Worm (Caenorhabditis elegans) whole organism, dauer: ENCODE results near the gene col-118.

Experiments used
- unc-62 ChIP-seq: sonication (generic microtip); optimal IDR thresholded peaks from 2 replicates; lab custom pipeline; 2017; ENCODE audit warnings: missing biosample characterization, missing genetic modification reagents, missing genetic modification characterization

The col-118 gene

DNA sequence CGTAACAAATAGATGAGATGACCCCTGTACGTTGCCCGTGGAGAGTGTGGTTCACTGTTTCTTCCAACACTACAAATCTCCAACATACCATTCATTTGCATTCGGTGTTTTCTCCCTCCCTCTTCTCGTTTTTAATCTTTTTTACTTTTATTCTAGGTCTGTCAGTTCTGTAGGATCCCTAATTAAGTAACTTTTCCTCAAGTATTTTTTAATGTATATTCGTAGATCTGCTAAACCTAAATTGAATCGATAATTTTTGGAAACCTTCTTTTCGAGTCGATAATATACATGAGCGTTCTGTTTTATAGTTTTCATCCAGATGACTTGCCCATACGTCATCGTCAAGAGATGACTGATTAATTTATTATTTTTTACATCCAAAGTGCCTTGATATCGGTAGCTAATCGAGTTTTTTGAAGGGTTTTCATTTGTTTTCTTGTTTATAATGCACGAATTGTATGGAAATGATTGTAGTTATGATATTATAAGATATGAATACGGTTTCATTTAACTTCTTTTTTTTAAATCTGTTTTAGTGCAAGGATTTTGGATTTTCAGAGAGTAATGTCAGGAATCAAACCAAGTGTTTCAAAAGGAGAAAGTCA lies 7.8 kb upstream of the col-118 start, which contains the start of the genes T28C6.11 and T11B7.1:
TSS of gene T28C6.11 (minus strand) at position 101 of the 605 bp plus-strand sequence.
TSS of gene T11B7.1 (plus strand) at position 555 of the 605 bp plus-strand sequence.
- TF ChIP-seq unc-62 (GFP tag; lab: Kevin White, UChicago) = no peak

DNA sequence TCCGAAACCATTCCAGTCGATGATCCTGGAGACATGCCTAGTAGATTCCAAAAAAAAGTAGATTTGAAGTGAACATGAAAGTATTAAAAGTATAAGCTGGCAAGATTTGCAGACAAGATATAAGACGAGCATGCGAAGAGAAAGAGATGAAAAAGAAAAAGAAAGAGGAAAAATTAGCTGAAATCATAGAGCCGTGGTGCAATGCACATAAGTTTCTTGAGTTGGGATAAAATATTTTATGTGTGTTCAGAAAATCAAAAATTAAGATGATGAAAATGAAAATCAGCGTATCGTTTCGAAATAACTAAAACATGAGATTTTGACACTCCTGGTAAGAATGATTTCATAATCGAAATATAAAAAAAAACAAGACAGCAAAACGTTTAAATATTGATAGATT lies 3.6 kb upstream of the col-118 start, which contains the start of gene T11B7.2:
TSS of gene T11B7.2 (minus strand) at position 101 of the 400 bp plus-strand sequence.
- TF ChIP-seq unc-62 (GFP tag; lab: Kevin White, UChicago) = no peak

DNA sequence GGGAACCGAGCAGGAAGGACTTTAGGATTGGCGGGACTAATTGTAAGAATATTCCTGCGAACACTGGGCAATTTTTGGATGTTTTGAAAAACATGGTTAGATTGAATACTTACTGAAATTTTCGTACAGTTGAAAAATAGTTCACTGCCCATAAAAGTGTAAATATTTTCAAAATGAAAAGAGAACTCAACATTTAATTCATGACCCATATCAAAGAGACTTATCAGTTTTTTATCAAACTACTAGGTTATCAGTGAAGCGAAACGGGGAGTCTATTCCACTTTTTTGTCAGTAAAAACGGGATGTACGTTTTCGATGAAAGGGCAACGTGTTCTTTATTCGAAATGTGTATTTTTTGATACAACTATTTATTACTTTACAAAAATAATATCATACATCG lies 2.1 kb upstream of the col-118 start:
- TF ChIP-seq unc-62 (GFP tag; lab: Kevin White, UChicago) = no peak

DNA sequence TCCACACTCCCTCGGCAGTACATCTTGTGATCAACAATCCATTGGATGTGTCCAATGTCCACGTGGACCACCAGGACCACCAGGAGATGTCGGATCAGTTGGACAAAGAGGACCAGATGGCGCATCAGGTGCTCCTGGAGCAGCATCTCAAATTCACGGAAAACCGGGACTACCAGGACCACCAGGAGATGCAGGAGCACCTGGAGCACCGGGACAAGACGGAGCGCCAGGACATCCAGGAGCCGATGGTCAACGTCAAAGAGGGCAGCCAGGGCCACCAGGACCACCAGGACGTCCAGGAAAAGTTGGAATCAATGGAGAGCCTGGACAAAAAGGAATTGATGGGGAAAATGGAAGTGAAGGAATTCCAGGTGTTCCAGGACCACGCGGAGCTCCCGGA lies 965 bp downstream of the col-118 start:
- TF ChIP-seq unc-62 (GFP tag; lab: Kevin White, UChicago) = no peak

DNA sequence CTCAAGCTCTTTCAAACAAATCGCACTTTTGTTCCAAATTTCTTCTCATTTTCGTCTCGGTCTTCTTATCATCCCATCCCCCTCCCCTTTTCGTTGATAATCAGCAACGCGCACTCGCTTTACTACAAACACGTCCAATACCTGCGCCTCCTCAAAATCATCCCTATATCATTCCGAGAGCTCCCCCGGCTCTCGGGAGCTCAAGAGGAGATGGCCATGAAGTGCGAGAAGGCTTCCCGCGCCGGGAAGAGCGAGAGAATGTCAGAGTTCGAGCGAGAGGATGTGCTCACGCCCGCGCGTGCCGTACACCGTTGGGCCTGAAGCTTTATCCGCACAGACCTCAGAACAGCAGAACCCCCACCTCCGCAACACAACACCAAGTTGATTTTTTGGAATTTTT lies 2.8 kb downstream of the col-118 start:
- no peak for TF ChIP-seq unc-62 (GFP tag; lab: Kevin White, UChicago)

DNA sequence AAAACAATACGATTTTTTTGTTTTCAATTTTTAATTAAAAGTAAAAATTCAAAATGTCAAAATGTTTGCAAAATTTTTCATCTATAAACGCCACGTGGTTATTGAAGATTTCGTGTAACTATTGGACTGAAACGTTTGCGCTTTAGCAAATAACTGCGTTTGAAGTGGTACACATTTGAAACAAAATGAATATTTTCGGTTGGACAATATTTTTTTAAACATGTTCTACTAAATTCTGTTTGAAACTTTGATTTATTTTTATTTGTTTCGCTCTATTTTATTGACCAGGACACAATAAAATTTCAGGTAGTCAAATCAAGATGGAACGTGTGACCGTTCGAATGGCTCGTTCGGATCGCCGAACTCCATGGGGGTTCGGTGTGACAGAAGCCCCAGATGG lies 4.2 kb downstream of the col-118 start, which contains the start of gene alp-1:
TSS of gene alp-1 (plus strand) at position 301 of the 400 bp plus-strand sequence.
- TF ChIP-seq unc-62 (GFP tag; lab: Kevin White, UChicago) = no peak

DNA sequence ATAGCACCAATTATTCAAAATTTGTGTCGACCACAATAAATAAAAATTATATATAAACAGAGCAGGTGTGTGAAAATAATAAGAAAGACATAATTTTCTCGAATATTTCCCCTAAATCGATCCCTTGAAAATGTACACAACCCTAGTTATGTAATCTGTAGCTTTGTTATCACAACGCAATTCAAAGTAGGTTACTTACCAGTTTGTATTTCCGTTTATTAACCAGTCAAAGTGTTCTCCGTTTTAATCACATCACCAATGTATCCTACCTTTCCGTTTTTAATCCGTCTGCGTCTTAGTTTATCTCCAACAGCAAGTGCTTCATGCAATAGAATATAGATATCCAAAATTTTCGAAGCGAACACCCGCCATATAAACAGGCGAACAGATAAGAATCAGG lies 5.3 kb downstream of the col-118 start:
- TF ChIP-seq unc-62 (GFP tag; lab: Kevin White, UChicago) = no peak

DNA sequence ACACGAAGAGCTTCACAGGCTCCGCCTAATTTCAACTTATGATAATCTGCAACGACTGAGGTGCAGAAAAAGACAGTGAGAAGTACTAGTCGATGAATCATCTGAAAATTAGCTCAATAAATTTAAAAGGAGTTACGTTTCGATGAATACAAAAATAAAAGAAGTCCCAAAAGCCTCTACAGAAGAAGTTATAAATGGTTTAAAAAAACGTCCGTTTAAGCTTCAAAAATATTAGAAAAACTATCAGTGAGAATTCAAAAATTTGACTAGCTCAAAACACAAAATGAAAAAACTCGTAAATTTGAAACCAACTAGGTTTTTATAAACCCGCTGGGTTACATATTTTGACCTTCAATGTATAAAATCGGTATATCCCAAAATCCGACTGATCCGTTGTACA lies 7.9 kb downstream of the col-118 start, which contains the start of gene T11B7.5:
TSS of gene T11B7.5 (minus strand) at position 101 of the 400 bp plus-strand sequence.
- no peak for TF ChIP-seq unc-62 (GFP tag; lab: Kevin White, UChicago)

DNA sequence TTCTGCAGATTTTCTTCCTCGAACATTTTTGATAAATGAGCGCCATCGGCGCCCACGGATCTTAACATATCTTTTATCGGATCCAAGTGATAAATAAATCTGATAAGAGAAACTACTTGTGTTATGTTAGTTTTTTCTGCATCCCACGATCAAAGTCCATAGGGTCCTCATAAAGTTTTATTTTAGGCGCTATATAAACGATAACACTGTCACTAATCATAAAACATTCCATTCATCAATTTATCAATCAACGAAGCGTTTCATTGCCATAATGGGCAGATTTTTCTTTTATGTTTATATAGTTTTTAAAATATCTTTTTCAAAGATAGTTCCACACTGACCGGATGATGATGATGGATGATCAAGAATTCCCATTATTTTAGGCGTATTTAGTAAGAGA lies 16.7 kb downstream of the col-118 start:
- TF ChIP-seq unc-62 (GFP tag; lab: Kevin White, UChicago) = no peak

DNA sequence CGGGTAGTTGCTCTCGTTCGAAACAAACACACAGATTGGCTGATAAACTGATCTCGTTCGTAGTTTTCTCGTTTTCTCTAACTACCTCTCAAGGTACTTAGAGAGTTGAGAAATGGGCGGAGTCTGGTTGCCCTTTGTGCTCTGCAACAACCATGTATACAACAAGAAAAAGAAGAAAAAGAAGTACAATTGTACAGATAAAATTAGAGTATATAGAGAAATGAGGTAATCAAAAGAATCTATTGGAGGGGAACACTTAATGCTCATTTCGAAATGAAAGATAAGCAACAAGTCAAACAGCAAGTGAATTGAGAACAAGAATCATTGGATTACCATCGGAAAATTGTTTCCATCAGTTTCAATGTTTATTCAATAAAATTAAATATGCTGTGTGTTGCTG lies 17.3 kb downstream of the col-118 start, which contains the start of gene C09G9.1:
TSS of gene C09G9.1 (minus strand) at position 143 of the 400 bp plus-strand sequence.
- no peak for TF ChIP-seq unc-62 (GFP tag; lab: Kevin White, UChicago)

DNA sequence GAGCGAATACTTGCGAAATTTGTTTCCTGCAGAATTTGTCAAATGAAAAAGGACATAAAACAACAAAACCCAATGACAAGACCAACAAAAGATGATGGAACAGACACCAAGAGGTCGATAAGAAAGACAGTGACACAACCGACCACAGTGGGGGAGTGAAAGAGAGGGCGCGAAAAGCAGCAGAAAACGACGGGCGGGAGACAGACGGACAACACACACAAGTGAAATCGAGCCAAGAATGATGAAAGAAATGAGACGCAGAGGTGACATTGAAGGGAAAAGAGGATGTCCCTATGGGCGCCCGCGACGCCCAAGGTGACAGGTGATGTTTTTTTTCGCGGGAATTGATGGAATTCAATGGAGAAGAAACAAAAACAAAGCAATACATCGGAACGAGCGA lies 18.1 kb downstream of the col-118 start:
- no peak for TF ChIP-seq unc-62 (GFP tag; lab: Kevin White, UChicago)

DNA sequence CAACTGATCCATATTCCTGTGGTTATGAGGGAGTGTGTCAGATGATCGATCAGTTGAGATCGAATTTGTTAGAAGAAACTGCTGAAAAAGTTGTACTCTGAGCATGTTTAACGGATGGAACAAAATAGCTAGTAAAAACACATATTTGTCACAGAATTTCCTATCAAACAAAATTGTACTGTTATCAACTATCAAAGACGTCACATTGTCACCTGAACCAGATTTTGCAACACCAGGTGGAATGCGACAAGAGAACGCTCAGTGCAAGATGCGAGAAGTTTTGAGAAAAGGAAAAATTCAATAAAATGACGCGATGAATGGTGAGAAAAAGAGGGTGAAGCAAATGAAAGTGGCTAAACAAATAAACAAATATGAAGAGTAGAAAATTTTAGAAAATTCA lies 19.5 kb downstream of the col-118 start:
- TF ChIP-seq unc-62 (GFP tag; lab: Kevin White, UChicago) = no peak

DNA sequence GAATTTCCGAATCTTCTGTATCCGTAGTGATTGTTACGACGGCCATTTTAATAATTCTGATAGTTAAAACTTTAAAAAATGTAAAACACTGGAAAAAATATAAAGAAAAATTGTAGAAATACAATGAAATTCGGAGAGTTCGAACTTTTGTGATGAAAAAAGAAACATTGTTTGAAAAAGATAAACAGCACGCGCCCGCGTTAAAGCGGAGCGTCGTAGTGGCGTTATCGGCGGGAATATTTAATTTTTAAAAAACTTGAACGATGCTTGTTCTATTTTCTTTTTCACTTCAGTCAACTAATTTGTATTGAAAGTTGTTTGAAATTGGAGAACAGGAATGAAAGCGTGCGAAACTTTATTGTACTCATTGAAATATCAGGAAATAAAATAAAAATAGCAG lies 21.6 kb downstream of the col-118 start, which contains the start of gene npp-23:
TSS of gene npp-23 (minus strand) at position 56 of the 400 bp plus-strand sequence.
- no peak for TF ChIP-seq unc-62 (GFP tag; lab: Kevin White, UChicago)

DNA sequence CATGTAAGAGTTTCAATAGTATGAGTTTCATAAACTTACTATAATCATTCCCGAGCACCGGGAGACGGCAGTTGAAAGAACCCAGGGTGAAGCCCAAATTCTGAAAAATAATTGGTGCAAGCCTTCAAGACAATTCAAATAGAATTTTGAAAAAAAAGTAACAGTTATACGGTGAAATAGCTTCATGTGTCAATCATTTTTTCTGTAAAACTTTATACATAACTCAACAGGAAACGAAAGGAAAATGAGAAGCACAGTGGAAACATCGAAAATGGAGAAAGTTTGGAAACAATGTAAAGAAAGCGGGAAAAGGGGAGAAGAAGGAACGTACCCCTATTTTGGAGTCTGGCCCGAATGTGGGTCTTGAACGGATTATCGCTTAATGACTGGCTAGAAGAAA lies 24.9 kb downstream of the col-118 start, which contains the start of gene C09G9.3:
TSS of gene C09G9.3 (minus strand) at position 101 of the 400 bp plus-strand sequence.
- TF ChIP-seq unc-62 (GFP tag; lab: Kevin White, UChicago) = no peak

DNA sequence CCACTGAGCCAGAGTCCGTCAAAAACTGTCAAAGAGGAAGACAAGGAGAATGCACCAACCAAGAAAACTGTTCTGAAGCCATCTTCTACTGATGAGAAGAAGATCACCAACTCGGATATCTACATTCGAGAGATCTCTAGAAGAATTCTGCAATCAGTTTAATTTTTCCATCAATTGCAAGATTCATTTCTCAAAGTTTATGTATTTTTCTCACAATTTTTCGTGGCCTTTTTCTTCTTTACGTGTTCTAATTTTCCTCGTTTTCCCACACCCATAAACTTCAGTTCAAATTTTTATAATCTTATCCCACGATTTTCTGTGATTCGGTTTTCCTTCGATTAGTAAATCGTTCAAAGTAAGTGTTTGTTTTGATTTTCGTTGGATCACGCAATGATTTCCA lies 25.8 kb downstream of the col-118 start, which contains the start of gene hdl-2:
TSS of gene hdl-2 (plus strand) at position 301 of the 400 bp plus-strand sequence.
- TF ChIP-seq unc-62 (GFP tag; lab: Kevin White, UChicago) = no peak

DNA sequence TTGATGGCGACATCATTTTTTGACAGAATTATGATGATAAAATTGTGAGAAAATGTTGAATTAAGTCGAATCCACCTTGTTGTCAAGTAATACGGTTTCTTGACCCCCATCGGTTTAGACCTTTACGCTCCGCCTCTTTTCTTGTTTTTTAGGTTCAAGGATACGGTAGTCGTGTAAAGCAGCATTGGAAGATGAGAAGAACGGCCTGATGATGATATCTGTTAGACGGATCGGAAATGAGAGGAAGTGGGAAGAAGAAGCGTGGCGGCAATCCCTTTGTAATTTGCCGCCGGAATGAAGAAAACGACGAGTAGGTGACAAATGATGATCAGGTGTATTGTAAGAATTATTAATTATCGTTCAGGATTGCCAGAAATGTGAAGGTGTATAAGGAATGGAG lies 31.8 kb downstream of the col-118 start, which contains the start of gene npax-4:
TSS of gene npax-4 (minus strand) at position 101 of the 400 bp plus-strand sequence.
- TF ChIP-seq unc-62 (GFP tag; lab: Kevin White, UChicago) = no peak

DNA sequence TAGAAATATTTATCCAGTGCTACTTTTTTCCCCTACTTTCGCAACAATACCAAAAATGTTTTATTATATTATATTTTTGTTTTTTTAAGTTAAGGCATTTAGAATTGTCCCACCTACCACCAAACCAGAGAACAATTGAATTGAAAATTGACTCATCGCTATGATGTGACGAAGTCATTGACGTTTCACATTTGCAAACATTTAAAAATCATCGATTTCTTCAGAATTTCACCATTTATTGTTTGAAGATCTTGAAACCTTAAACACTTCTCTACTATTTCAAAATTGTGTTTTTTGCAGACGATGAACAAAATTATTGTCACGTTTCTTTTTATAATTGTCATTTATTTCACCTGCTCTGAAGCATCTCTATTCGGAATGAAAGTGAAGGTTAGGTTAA lies 33.2 kb downstream of the col-118 start, which contains the start of gene C09G9.8:
TSS of gene C09G9.8 (plus strand) at position 301 of the 400 bp plus-strand sequence.
- no peak for TF ChIP-seq unc-62 (GFP tag; lab: Kevin White, UChicago)
